Fruit fly (Drosophila melanogaster): Measurements from ENCODE around the gene Rh3.

- TF ChIP-seq psq (optimal IDR thresholded peaks at IDR 0.05) (no peak), h (optimal IDR thresholded peaks at IDR 0.05) (no peak), Sin3A (optimal IDR thresholded peaks at IDR 0.05) (no peak)
These were observed 38.5 kb upstream of the Rh3 start, which contains the start of gene Gr92a for dm6 chr3R:20120760-20121159.

Measured in Kc167 (cell line).